Worm (Caenorhabditis elegans) whole organism, L4 larva: Measurements from ENCODE around the gene wrt-5.

ENCODE experiments used
- D1046.2 ChIP-seq: fragments of 200-800 bp; sonication (Bioruptor generic); IDR thresholded peaks from 2 replicates; pipeline ENCODE4 v1.3.6; 2022; ENCODE audit warnings: missing genetic modification characterization, missing compliant biosample characterization
- F44E2.7 ChIP-seq: fragments of 200-800 bp; sonication (Bioruptor generic); IDR thresholded peaks from 2 replicates; pipeline ENCODE4 v2.1.2; 2022; ENCODE audit warnings: missing genetic modification characterization, missing compliant biosample characterization
- Y48G9A.11 ChIP-seq: fragments of 200-800 bp; sonication (Bioruptor generic); IDR thresholded peaks from 2 replicates; pipeline ENCODE4 v1.3.6; 2022; ENCODE audit warnings: missing genetic modification reagents, missing genetic modification characterization, missing compliant biosample characterization
- aha-1 ChIP-seq: fragments of 150-350 bp; peaks from one replicate; lab custom pipeline; 2014; ENCODE audit warnings: missing biosample characterization, missing genetic modification characterization
- ama-1 ChIP-seq: fragments of 150-350 bp; optimal IDR thresholded peaks from 2 replicates; lab custom pipeline; 2014; ENCODE audit warnings: inconsistent platforms, mixed read lengths
- arid-1 ChIP-seq: fragments of 200-800 bp; sonication (Bioruptor generic); conservative IDR thresholded peaks from 2 replicates; pipeline ENCODE4 v1.3.6; 2022; ENCODE audit warnings: missing genetic modification reagents, missing genetic modification characterization, missing compliant biosample characterization
- attf-4 ChIP-seq: sonication (generic microtip); optimal IDR thresholded peaks from 3 replicates; lab custom pipeline; 2017; ENCODE audit warnings: missing biosample characterization, missing genetic modification characterization
- ceh-20 ChIP-seq: fragments of 200-800 bp; sonication (Bioruptor generic); IDR thresholded peaks from 2 replicates; pipeline ENCODE4 v1.3.6; 2022; ENCODE audit warnings: missing genetic modification reagents, missing genetic modification characterization, missing compliant biosample characterization
- ceh-44 ChIP-seq: fragments of 200-800 bp; sonication (Bioruptor generic); IDR thresholded peaks from 2 replicates; pipeline ENCODE4 v1.3.6; 2022; ENCODE audit warnings: missing genetic modification reagents, missing genetic modification characterization, missing compliant biosample characterization
- ces-1 ChIP-seq: fragments of 150-350 bp; sonication (generic microtip); optimal IDR thresholded peaks from 4 replicates; lab custom pipeline; 2014; ENCODE audit warnings: missing biosample characterization, missing genetic modification reagents, missing genetic modification characterization
- daf-16 ChIP-seq, 3 experiments: sonication (generic microtip); optimal IDR thresholded peaks; 2 replicates each; lab custom pipeline; 2016 to 2017; ENCODE audit warnings: missing genetic modification characterization in 3 of 3, missing genetic modification reagents in 3 of 3, mild to moderate bottlenecking in 2 of 3, missing compliant biosample characterization in 2 of 3, missing biosample characterization in 1 of 3, moderate library complexity in 1 of 3
- dmd-6 ChIP-seq: fragments of 200-800 bp; sonication (Bioruptor generic); IDR thresholded peaks from 2 replicates; pipeline ENCODE4 v1.3.6; 2022; ENCODE audit warnings: missing genetic modification reagents, missing genetic modification characterization, missing compliant biosample characterization
- dpl-1 ChIP-seq: fragments of 150-350 bp; optimal IDR thresholded peaks from 2 replicates; lab custom pipeline; 2014; ENCODE audit warnings: missing biosample characterization, missing genetic modification reagents, missing genetic modification characterization
- duxl-1 ChIP-seq: sonication (generic microtip); optimal IDR thresholded peaks from 2 replicates; lab custom pipeline; 2016; ENCODE audit warnings: mild to moderate bottlenecking, missing genetic modification characterization, moderate library complexity, missing compliant biosample characterization; ENCODE audit not compliant: poor library complexity
- egl-43 ChIP-seq: fragments of 200-800 bp; sonication (Bioruptor generic); IDR thresholded peaks from 2 replicates; pipeline ENCODE4 v1.3.6; 2022; ENCODE audit warnings: missing genetic modification reagents, missing genetic modification characterization, missing compliant biosample characterization
- fkh-10 ChIP-seq: fragments of 150-350 bp; optimal IDR thresholded peaks from 2 replicates; lab custom pipeline; 2014; ENCODE audit warnings: missing biosample characterization, missing genetic modification reagents, missing genetic modification characterization
- fos-1 ChIP-seq: fragments of 150-350 bp; optimal IDR thresholded peaks from 2 replicates; lab custom pipeline; 2014; ENCODE audit warnings: missing biosample characterization, missing genetic modification characterization
- gei-8 ChIP-seq: fragments of 200-800 bp; sonication (Bioruptor generic); optimal IDR thresholded peaks from 2 replicates; lab custom pipeline; 2018; ENCODE audit warnings: mild to moderate bottlenecking, missing genetic modification characterization, missing compliant biosample characterization
- hif-1 ChIP-seq, 2 experiments: sonication (generic microtip); optimal IDR thresholded peaks; 2 replicates each; lab custom pipeline; 2016 to 2017; ENCODE audit warnings: missing compliant biosample characterization in 2 of 2, missing genetic modification characterization in 2 of 2, missing genetic modification reagents in 2 of 2, missing genotype in 2 of 2, mild to moderate bottlenecking in 1 of 2
- hlh-30 ChIP-seq: sonication (generic microtip); optimal IDR thresholded peaks from 2 replicates; lab custom pipeline; 2017; ENCODE audit warnings: antibody characterized with exemption, mild to moderate bottlenecking, missing genetic modification characterization, missing compliant biosample characterization; ENCODE audit not compliant: insufficient read depth
- hmg-1.1 ChIP-seq: fragments of 200-800 bp; sonication (Bioruptor generic); IDR thresholded peaks from 2 replicates; pipeline ENCODE4 v1.3.6; 2022; ENCODE audit warnings: missing genetic modification reagents, missing genetic modification characterization, missing compliant biosample characterization
- lin-38 ChIP-seq: fragments of 200-800 bp; sonication (Bioruptor generic); IDR thresholded peaks from 2 replicates; pipeline ENCODE4 v1.3.6; 2022; ENCODE audit warnings: missing genetic modification reagents, missing genetic modification characterization, missing compliant biosample characterization
- lin-39 ChIP-seq: fragments of 150-350 bp; optimal IDR thresholded peaks from 2 replicates; lab custom pipeline; 2014; ENCODE audit warnings: missing biosample characterization, missing genetic modification reagents, missing genetic modification characterization
- lsy-2 ChIP-seq, 2 experiments: fragments of 150-350 bp in 1 of 2; sonication (generic microtip) in 1 of 2; optimal IDR thresholded peaks; 2 replicates each; lab custom pipeline; 2014 to 2017; ENCODE audit warnings: missing biosample characterization in 2 of 2, missing genetic modification characterization in 2 of 2
- madf-5 ChIP-seq, 2 experiments: fragments of 200-800 bp; sonication (Bioruptor generic); IDR thresholded peaks; 2 replicates each; pipeline ENCODE4 v1.3.6; 2022; ENCODE audit warnings: missing compliant biosample characterization in 2 of 2, missing genetic modification characterization in 2 of 2
- mdl-1 ChIP-seq, 2 experiments: fragments of 150-350 bp in 1 of 2; sonication (generic microtip) in 1 of 2; optimal IDR thresholded peaks; 2 replicates each; lab custom pipeline; 2014 to 2017; ENCODE audit warnings: missing biosample characterization in 2 of 2, missing genetic modification characterization in 2 of 2
- mes-2 ChIP-seq: sonication (generic microtip); optimal IDR thresholded peaks from 2 replicates; lab custom pipeline; 2016; ENCODE audit warnings: missing genotype, mild to moderate bottlenecking, missing genetic modification characterization, missing compliant biosample characterization; ENCODE audit not compliant: poor library complexity, severe bottlenecking
- mxl-2 ChIP-seq: fragments of 200-800 bp; sonication (Bioruptor generic); conservative IDR thresholded peaks from 2 replicates; pipeline ENCODE4 v1.3.6; 2022; ENCODE audit warnings: missing genetic modification reagents, missing genetic modification characterization, missing compliant biosample characterization
- nhr-237 ChIP-seq: sonication (generic microtip); optimal IDR thresholded peaks from 2 replicates; lab custom pipeline; 2017; ENCODE audit warnings: missing biosample characterization, missing genetic modification characterization
- nhr-41 ChIP-seq: fragments of 200-800 bp; sonication (Bioruptor generic); IDR thresholded peaks from 2 replicates; pipeline ENCODE4 v1.3.6; 2022; ENCODE audit warnings: missing genetic modification reagents, missing genetic modification characterization, missing compliant biosample characterization
- nhr-6 ChIP-seq: fragments of 150-350 bp; optimal IDR thresholded peaks from 2 replicates; lab custom pipeline; 2014; ENCODE audit warnings: missing biosample characterization, missing genetic modification characterization
- nhr-77 ChIP-seq: fragments of 150-350 bp; optimal IDR thresholded peaks from 2 replicates; lab custom pipeline; 2014; ENCODE audit warnings: missing biosample characterization, missing genetic modification characterization
- pqm-1 ChIP-seq: sonication (generic microtip); optimal IDR thresholded peaks from 2 replicates; lab custom pipeline; 2017; ENCODE audit warnings: missing biosample characterization, missing genetic modification characterization
- rbr-2 ChIP-seq: sonication (generic microtip); optimal IDR thresholded peaks from 2 replicates; lab custom pipeline; 2016; ENCODE audit warnings: missing genotype, missing genetic modification characterization, missing compliant biosample characterization
- snpc-1.2 ChIP-seq: fragments of 200-800 bp; sonication (Bioruptor generic); IDR thresholded peaks from 2 replicates; pipeline ENCODE4 v1.3.6; 2022; ENCODE audit warnings: missing genetic modification reagents, missing genetic modification characterization, missing compliant biosample characterization
- tag-97 ChIP-seq: fragments of 200-800 bp; sonication (Bioruptor generic); IDR thresholded peaks from 2 replicates; pipeline ENCODE4 v1.3.6; 2022; ENCODE audit warnings: missing genetic modification characterization, missing compliant biosample characterization
- tra-1 ChIP-seq: fragments of 200-800 bp; sonication (Bioruptor generic); IDR thresholded peaks from 2 replicates; pipeline ENCODE4 v1.3.6; 2022; ENCODE audit warnings: missing genetic modification reagents, missing genetic modification characterization, missing compliant biosample characterization
- unc-130 ChIP-seq: sonication (generic microtip); optimal IDR thresholded peaks from 2 replicates; lab custom pipeline; 2016; ENCODE audit warnings: missing genetic modification reagents, missing genetic modification characterization, missing compliant biosample characterization
- zag-1 ChIP-seq: fragments of 150-350 bp; optimal IDR thresholded peaks from 2 replicates; lab custom pipeline; 2014; ENCODE audit warnings: missing biosample characterization, missing genetic modification characterization
- zfp-3 ChIP-seq: fragments of 200-800 bp; sonication (Bioruptor generic); conservative IDR thresholded peaks from 2 replicates; pipeline ENCODE4 v1.3.6; 2022; ENCODE audit warnings: missing genetic modification reagents, missing genetic modification characterization, missing compliant biosample characterization
- zip-2 ChIP-seq: fragments of 150-350 bp; optimal IDR thresholded peaks from 2 replicates; lab custom pipeline; 2014; ENCODE audit warnings: missing biosample characterization, missing genetic modification characterization
- ztf-7 ChIP-seq: fragments of 150-350 bp; optimal IDR thresholded peaks from 2 replicates; lab custom pipeline; 2014; ENCODE audit warnings: missing biosample characterization, missing genetic modification characterization

The wrt-5 gene

DNA sequence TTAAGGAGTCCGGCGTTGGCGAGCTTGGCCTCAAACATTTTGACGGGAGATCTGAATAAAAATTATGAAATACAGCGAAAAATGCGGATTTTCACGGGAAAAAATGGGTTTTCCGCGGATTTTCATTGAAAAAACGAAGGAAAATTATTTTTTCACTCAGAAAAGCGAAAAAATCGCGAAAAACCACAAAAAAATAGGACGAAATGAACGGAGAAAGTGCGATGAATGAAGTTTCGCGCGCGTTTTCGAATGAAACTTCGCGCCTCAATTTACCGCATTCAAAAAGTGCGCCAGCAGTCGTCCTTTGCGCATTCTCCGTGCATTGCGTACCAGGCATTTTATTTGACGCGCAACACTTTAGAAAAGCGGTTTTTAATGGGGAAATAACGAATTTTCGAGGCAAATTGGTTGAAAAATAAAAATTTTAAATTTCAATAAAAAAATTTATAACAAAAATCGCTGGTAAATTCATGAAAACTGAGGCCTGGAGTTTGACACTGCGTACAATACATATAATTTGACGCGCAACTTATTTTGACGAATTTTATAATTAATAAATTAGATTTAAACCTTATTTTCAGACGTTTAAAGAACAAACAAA is 1.9 kb downstream of the wrt-5 start, which contains the start of gene pcn-1 (continued):
- TF ChIP-seq lin-39 (tag; lab: Kevin White, UChicago), result no peak
- TF ChIP-seq gei-8, result no peak
- TF ChIP-seq ces-1, result no peak
- no peak for TF ChIP-seq pqm-1
- TF ChIP-seq ztf-7 (tag; lab: Kevin White, UChicago), result peak; percentile 78
- TF ChIP-seq, all 104 proteins: peak for 71

DNA sequence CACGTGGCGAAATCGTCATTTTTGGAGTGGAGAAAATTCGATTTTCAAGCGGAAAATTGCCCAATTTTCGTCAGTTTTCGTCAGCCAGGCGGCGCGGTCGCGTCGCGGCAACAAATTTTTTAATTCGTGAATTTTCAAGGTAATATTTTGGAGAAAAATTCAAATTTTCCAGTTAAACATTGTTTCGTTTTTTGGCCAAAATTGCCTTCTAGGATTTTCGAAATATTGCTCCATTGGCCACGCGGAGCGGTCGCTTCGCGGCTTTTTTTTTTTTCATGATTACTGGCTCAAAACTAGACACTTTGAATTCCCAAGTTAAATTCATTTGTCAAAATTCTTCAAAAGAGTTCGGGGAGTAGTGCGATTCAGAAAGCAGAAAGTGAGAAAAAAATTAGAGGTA is 3.8 kb downstream of the wrt-5 start:
- TF ChIP-seq snpc-1.2 (GFP tag; lab: Robert Waterston, UW), result peak; percentile 68
- no peak for TF ChIP-seq zfp-3 (GFP tag; lab: Robert Waterston, UW)
- TF ChIP-seq lin-38 (GFP tag; lab: Robert Waterston, UW), result peak; percentile 56
- no peak for TF ChIP-seq lsy-2 (tag; optimal IDR thresholded peaks at IDR 0.05; lab: Kevin White, UChicago)
- TF ChIP-seq madf-5 (GFP tag; IDR thresholded peaks at IDR 0.05; lab: Robert Waterston, UW), result no peak
- peak; percentile 46; the same call in 1 of the 2 replicates for TF ChIP-seq arid-1 (GFP tag; lab: Robert Waterston, UW)
- no peak for TF ChIP-seq nhr-41 (GFP tag; lab: Robert Waterston, UW)
- peak; percentile 53 for TF ChIP-seq aha-1
- no peak for TF ChIP-seq fkh-10
- TF ChIP-seq mdl-1 (tag; optimal IDR thresholded peaks at IDR 0.05; lab: Kevin White, UChicago), result no peak
- TF ChIP-seq zip-2 (tag; lab: Kevin White, UChicago), result no peak
- TF ChIP-seq ama-1 (lab: Kevin White, UChicago), result peak; percentile 46
- peak; percentile 76; the same call in 1 of the 2 replicates for TF ChIP-seq D1046.2 (GFP tag; lab: Robert Waterston, UW)
- no peak for TF ChIP-seq hmg-1.1 (GFP tag; lab: Robert Waterston, UW)
- TF ChIP-seq pqm-1, result no peak
- no peak for TF ChIP-seq egl-43 (GFP tag; lab: Robert Waterston, UW)
- TF ChIP-seq Y48G9A.11 (GFP tag; lab: Robert Waterston, UW), result peak; percentile 65

DNA sequence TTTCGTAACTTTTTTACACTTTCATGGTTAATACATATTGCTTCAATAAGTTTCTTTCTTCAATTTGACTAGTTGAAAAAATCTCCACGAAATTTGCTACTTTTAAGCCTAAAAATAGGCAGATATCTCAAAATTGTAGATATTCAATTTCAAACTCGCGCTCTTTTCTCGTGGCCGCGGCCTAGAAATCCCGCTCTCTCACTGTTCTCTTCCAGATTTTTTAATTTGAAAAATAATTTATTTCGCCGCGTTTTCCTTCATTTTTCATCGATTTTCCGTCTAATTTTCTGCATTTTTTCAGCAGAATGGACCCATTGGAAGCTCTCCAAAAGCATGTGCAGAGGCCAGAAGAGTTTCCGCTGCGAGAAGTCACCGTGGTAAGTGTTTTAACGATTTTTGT is 9.2 kb downstream of the wrt-5 start, which contains the start of gene cdc-73:
cdc-73 (plus strand) TSS at position 302 of the 400 bp plus-strand sequence.
- no peak for TF ChIP-seq tra-1 (GFP tag; lab: Robert Waterston, UW)
- TF ChIP-seq tag-97 (GFP tag; lab: Robert Waterston, UW), result no peak
- no peak for TF ChIP-seq ceh-20 (GFP tag; lab: Robert Waterston, UW)
- no peak for TF ChIP-seq ztf-7 (tag; lab: Kevin White, UChicago)
- no peak for TF ChIP-seq lin-39 (tag; lab: Kevin White, UChicago)
- TF ChIP-seq lsy-2 (tag; optimal IDR thresholded peaks at IDR 0.05; lab: Kevin White, UChicago), result peak in 1 of 2 experiments; percentile 56
- peak; percentile 96 for TF ChIP-seq mes-2 (tag; lab: Kevin White, UChicago)
- no peak for TF ChIP-seq ceh-44
- peak in 1 of 2 experiments; percentile 70 for TF ChIP-seq hif-1 (tag; optimal IDR thresholded peaks at IDR 0.05; lab: Kevin White, UChicago)
- TF ChIP-seq zag-1 (tag; lab: Kevin White, UChicago), result no peak
- TF ChIP-seq nhr-6 (tag; lab: Kevin White, UChicago), result peak; percentile 5
- peak; percentile 21 for TF ChIP-seq duxl-1
- TF ChIP-seq daf-16 (GFP tag; optimal IDR thresholded peaks at IDR 0.05; lab: Kevin White, UChicago), result no peak
- TF ChIP-seq daf-16 (tag; optimal IDR thresholded peaks at IDR 0.05; lab: Kevin White, UChicago), result no peak
- TF ChIP-seq dpl-1, result peak; percentile 91
- no peak for TF ChIP-seq ama-1 (lab: Kevin White, UChicago)
- TF ChIP-seq hlh-30 (tag; lab: Kevin White, UChicago), result no peak
- TF ChIP-seq rbr-2 (tag; lab: Kevin White, UChicago), result no peak
- TF ChIP-seq attf-4 (tag; lab: Kevin White, UChicago), result no peak
- 0 out of 2 replicates have a peak, but pooled peaks have one; percentile 21 for TF ChIP-seq hmg-1.1 (GFP tag; lab: Robert Waterston, UW)
- no peak for TF ChIP-seq nhr-77 (tag; lab: Kevin White, UChicago)
- TF ChIP-seq ces-1, result no peak
- TF ChIP-seq dmd-6 (GFP tag; lab: Robert Waterston, UW), result no peak
- no peak for TF ChIP-seq mxl-2 (GFP tag; lab: Robert Waterston, UW)
- TF ChIP-seq unc-130 (GFP tag; lab: Kevin White, UChicago), result peak; percentile 79
- TF ChIP-seq nhr-237 (tag; lab: Kevin White, UChicago), result no peak
- peak; percentile 45 for TF ChIP-seq lin-38 (GFP tag; lab: Robert Waterston, UW)
- no peak for TF ChIP-seq fos-1 (tag; lab: Kevin White, UChicago)
- TF ChIP-seq F44E2.7 (GFP tag; lab: Robert Waterston, UW), result no peak
